Worm (Caenorhabditis elegans) whole organism, L2 larva: ENCODE measurements around the gene nep-26.

Source experiments
- ama-1 ChIP-seq: fragments of 150-350 bp; optimal IDR thresholded peaks from 2 replicates; lab custom pipeline; 2018; ENCODE audit warnings: inconsistent platforms
- dmd-4 ChIP-seq: sonication (generic microtip); optimal IDR thresholded peaks from 2 replicates; lab custom pipeline; 2017; ENCODE audit warnings: missing biosample characterization, missing genetic modification characterization
- nhr-6 ChIP-seq: fragments of 150-350 bp; optimal IDR thresholded peaks from 2 replicates; lab custom pipeline; 2014; ENCODE audit warnings: missing biosample characterization, missing genetic modification characterization
- skn-1 ChIP-seq: sonication (generic microtip); optimal IDR thresholded peaks from 2 replicates; lab custom pipeline; 2017; ENCODE audit warnings: missing biosample characterization, missing genetic modification characterization
- unc-62 ChIP-seq: fragments of 150-350 bp; optimal IDR thresholded peaks from 2 replicates; lab custom pipeline; 2014; ENCODE audit warnings: missing biosample characterization, missing genetic modification reagents, missing genetic modification characterization
- zag-1 ChIP-seq: fragments of 150-350 bp; optimal IDR thresholded peaks from 2 replicates; lab custom pipeline; 2014; ENCODE audit warnings: missing biosample characterization, missing genetic modification characterization

DNA sequence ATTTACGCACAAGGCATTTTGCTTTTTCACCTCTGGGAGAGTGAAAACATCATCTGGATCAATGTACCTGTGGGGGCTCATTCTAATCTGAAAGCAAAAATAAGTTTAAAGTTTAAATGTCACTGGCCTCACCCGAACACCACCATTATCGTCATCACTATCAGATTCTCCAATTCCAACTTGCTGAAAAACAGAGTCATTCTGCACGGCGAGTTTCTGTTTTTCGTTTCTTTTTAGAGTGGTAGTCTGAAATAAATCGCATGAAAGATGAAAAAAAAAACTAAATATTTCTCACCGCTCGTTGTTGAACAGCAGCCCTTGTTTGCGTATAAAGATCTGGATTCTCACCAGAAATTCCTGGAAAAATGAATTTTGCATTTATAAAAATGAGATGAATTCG lies 52.8 kb downstream of the nep-26 start:
- TF ChIP-seq zag-1 = no peak
- TF ChIP-seq nhr-6 = no peak
- no peak for TF ChIP-seq unc-62 (GFP tag; lab: Kevin White, UChicago)
- TF ChIP-seq ama-1 (lab: Kevin White, UChicago) = no peak
- no peak for TF ChIP-seq skn-1 (tag; lab: Kevin White, UChicago)
- TF ChIP-seq dmd-4 = no peak
